Fruit fly (Drosophila melanogaster) whole organism, wandering third instar larva: ENCODE data around the gene CG33003.

ENCODE experiments used
- Abd-B ChIP-seq: fragments of >200 bp; optimal IDR thresholded peaks from 2 replicates; lab custom pipeline; 2017; ENCODE audit warnings: missing biosample characterization, missing genetic modification characterization
- CG9705 ChIP-seq: fragments of 200-800 bp; sonication (Bioruptor generic); optimal IDR thresholded peaks from 2 replicates; lab custom pipeline; 2018; ENCODE audit warnings: missing biosample characterization, mild to moderate bottlenecking, missing genetic modification characterization
- Dfd ChIP-seq: fragments of >200 bp; optimal IDR thresholded peaks from 2 replicates; lab custom pipeline; 2017; ENCODE audit warnings: missing biosample characterization, missing genetic modification characterization
- HLH106 ChIP-seq: fragments of 200-800 bp; optimal IDR thresholded peaks from 3 replicates; lab custom pipeline; 2019; ENCODE audit warnings: missing biosample characterization, mild to moderate bottlenecking, missing genetic modification characterization, moderate library complexity
- Mio ChIP-seq: sonication (Bioruptor generic); optimal IDR thresholded peaks from 2 replicates; lab custom pipeline; 2016; ENCODE audit warnings: missing biosample characterization, missing genetic modification characterization
- OdsH ChIP-seq: fragments of 200-800 bp; sonication (Bioruptor generic); optimal IDR thresholded peaks from 2 replicates; lab custom pipeline; 2016; ENCODE audit warnings: missing biosample characterization, mild to moderate bottlenecking, missing genetic modification characterization
- Vsx2 ChIP-seq: fragments of 200-300, 225-300 bp; sonication (Bioruptor generic); optimal IDR thresholded peaks from 2 replicates; lab custom pipeline; 2018; ENCODE audit warnings: missing biosample characterization, missing genetic modification characterization; ENCODE audit not compliant: partially characterized antibody
- br ChIP-seq: fragments of 200-800 bp; sonication (Bioruptor generic); optimal IDR thresholded peaks from 2 replicates; lab custom pipeline; 2016; ENCODE audit warnings: missing biosample characterization, missing genetic modification characterization
- dsf ChIP-seq: sonication (Bioruptor generic); optimal IDR thresholded peaks from 2 replicates; lab custom pipeline; 2016; ENCODE audit warnings: missing biosample characterization, missing genetic modification characterization, borderline replicate concordance
- h ChIP-seq: fragments of 200-800 bp; sonication (Bioruptor generic); optimal IDR thresholded peaks from 3 replicates; lab custom pipeline; 2016; ENCODE audit warnings: missing biosample characterization, mild to moderate bottlenecking, missing genetic modification characterization
- jim ChIP-seq: fragments of 175-275, 200-325 bp; sonication (Bioruptor generic); optimal IDR thresholded peaks from 2 replicates; lab custom pipeline; 2016; ENCODE audit warnings: missing biosample characterization, mild to moderate bottlenecking, missing genetic modification characterization
- lola ChIP-seq: fragments of >200 bp; optimal IDR thresholded peaks from 2 replicates; lab custom pipeline; 2017; ENCODE audit warnings: missing biosample characterization, missing genetic modification characterization
- psq ChIP-seq: fragments of 200-800 bp; sonication (Bioruptor generic); optimal IDR thresholded peaks from 3 replicates; lab custom pipeline; 2017; ENCODE audit warnings: missing biosample characterization, mild to moderate bottlenecking, missing genetic modification characterization, moderate library complexity
- usp ChIP-seq: fragments of >200 bp; optimal IDR thresholded peaks from 2 replicates; lab custom pipeline; 2017; ENCODE audit warnings: missing biosample characterization, missing genetic modification characterization

DNA sequence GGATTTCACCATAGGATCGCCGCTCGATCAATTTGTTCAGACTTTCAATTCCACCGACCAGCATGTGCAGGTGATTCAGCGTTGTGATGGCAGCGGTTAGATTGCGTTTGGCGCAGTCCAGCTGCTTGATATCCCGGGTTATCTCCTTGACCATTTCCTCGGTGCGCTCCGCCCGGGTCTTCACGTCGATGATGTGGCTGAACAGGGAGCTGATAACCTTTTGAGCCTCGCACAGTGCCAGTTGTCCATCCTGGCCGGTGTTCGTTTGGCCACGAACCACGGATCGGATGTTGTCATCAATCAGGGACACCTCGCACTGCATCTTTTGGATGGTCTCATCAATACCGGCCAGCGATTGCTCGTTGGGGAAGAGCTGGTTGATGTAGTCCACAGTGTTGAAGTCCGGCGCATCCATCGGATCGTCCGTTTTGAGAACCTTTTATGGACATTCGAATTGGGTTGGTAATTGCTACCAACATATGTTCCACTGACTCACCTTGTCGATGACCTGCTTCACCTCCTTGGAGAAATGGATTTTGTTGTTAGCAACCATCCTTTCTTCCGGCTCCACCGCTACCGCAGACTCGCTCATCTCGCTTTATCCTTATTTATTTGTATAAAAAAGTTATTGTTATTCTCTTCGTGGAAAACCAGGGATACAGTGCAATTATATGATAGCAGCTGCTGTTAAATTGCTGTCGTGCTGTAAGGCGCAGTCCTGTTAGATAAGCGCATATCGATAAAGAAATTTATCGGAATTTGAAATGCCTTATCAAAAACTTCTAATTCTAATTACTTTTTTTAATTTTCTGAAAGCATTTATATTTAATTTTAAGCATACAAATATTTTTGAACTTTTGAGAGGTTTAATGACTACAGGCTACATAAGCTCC lies 15.1 kb upstream of the CG33003 start, which contains the start of gene Vps53:
- TF ChIP-seq lola (GFP tag; lab: Kevin White, UChicago) = no peak
- no peak for TF ChIP-seq h (GFP tag; lab: Kevin White, UChicago)
- TF ChIP-seq dsf = no peak
- no peak for TF ChIP-seq Mio (GFP tag; lab: Kevin White, UChicago)
- no peak for TF ChIP-seq Vsx2 (GFP tag; lab: Kevin White, UChicago)
- TF ChIP-seq CG9705 (GFP tag; lab: Kevin White, UChicago) = no peak
- no peak for TF ChIP-seq Abd-B (GFP tag; lab: Kevin White, UChicago)
- TF ChIP-seq jim (GFP tag; lab: Kevin White, UChicago) = no peak
- TF ChIP-seq Dfd (GFP tag; lab: Kevin White, UChicago) = no peak
- no peak for TF ChIP-seq OdsH (GFP tag; lab: Kevin White, UChicago)
- no peak for TF ChIP-seq usp
- TF ChIP-seq br (GFP tag; lab: Kevin White, UChicago) = no peak
- no peak for TF ChIP-seq psq (GFP tag; lab: Kevin White, UChicago)
- no peak for TF ChIP-seq HLH106 (tag; lab: Kevin White, UChicago)
